Fruit fly (Drosophila melanogaster): ENCODE results near the gene Akh.
A peak's percentile ranks its signal among the peaks of the same experiment; 100 is the strongest.

Gene Akh

dm6 chr3L:4120358-4121349 is 20.6 kb upstream of the Akh start:
- TF ChIP-seq usp (GFP tag; optimal IDR thresholded peaks at IDR 0.05) (no peak), Ets97D (GFP tag; optimal IDR thresholded peaks at IDR 0.05) (no peak), z (GFP tag; IDR thresholded peaks at IDR 0.05) (peak; percentile 89), CG17186 (GFP tag; optimal IDR thresholded peaks at IDR 0.05) (no peak), CG3726 (GFP tag; IDR thresholded peaks at IDR 0.05) (no peak), zen (tag; optimal IDR thresholded peaks at IDR 0.05) (no peak), stwl (tag; optimal IDR thresholded peaks at IDR 0.05) (no peak), D19A (tag; optimal IDR thresholded peaks at IDR 0.05) (peak; percentile 84), tna (GFP tag; IDR thresholded peaks at IDR 0.05; ENCODE audit: partially characterized antibody) (no peak), CG32772 (GFP tag; IDR thresholded peaks at IDR 0.05) (no peak), Hr51 (GFP tag; optimal IDR thresholded peaks at IDR 0.05) (peak in 1 of 2 experiments; percentile 2), shn (GFP tag; optimal IDR thresholded peaks at IDR 0.05) (no peak), pita (GFP tag; optimal IDR thresholded peaks at IDR 0.05) (no peak), salm (tag; optimal IDR thresholded peaks at IDR 0.05) (no peak), CG2199 (GFP tag; IDR thresholded peaks at IDR 0.05) (0 out of 3 replicates have a peak, but pooled peaks have one; percentile 10), CG13894 (tag; optimal IDR thresholded peaks at IDR 0.05) (peak; percentile 19)

DNA sequence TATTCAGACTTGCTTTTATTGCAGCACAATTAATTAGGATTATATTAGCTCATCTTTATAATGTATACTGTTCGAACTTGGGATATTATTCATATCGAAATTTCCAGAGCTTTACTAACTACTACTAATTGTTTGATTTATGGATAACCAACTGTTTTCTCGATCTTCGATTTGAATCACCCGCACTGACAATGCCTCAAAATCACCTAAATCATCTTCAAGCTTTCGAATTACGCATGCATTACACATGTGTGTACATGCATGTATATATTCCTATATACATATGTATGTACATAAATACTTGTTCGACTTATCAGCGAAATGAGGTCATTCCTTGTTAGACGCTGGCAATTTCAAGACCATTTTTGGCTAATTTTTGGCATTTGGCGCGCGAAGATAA is 19.7 kb upstream of the Akh start:
- no peak for TF ChIP-seq CG11398 (GFP tag; optimal IDR thresholded peaks at IDR 0.05)
- no peak for TF ChIP-seq esg (GFP tag; conservative IDR thresholded peaks at IDR 0.05)
- TF ChIP-seq wor (GFP tag; IDR thresholded peaks at IDR 0.05) = no peak
- TF ChIP-seq eve (GFP tag; optimal IDR thresholded peaks at IDR 0.05) = peak in 1 of 2 experiments; percentile 58
- peak; percentile 50 for TF ChIP-seq grau (tag; optimal IDR thresholded peaks at IDR 0.05)
- TF ChIP-seq ftz-f1 (GFP tag; optimal IDR thresholded peaks at IDR 0.05) = no peak

- TF ChIP-seq Usf (GFP tag; optimal IDR thresholded peaks at IDR 0.05) = no peak
- TF ChIP-seq CG3838 (GFP tag; optimal IDR thresholded peaks at IDR 0.05) = no peak
- TF ChIP-seq CG31365 (tag; optimal IDR thresholded peaks at IDR 0.05) = no peak
- TF ChIP-seq CG15269 (tag; optimal IDR thresholded peaks at IDR 0.05) = peak; percentile 52
- TF ChIP-seq Aef1 (GFP tag; IDR thresholded peaks at IDR 0.05) = no peak
- peak; percentile 25 to 57 for TF ChIP-seq dpn (GFP tag; optimal IDR thresholded peaks at IDR 0.05)
- TF ChIP-seq sr (GFP tag; IDR thresholded peaks at IDR 0.05) = peak; percentile 55; the same call in 1 of the 3 replicates
- TF ChIP-seq CG9932 (GFP tag; IDR thresholded peaks at IDR 0.05) = peak; percentile 50
- TF ChIP-seq maf-S (GFP tag; optimal IDR thresholded peaks at IDR 0.05) = peak; percentile 14
- TF ChIP-seq oc (tag; optimal IDR thresholded peaks at IDR 0.05) = no peak
- peak; percentile 11 for TF ChIP-seq CG7928 (GFP tag; optimal IDR thresholded peaks at IDR 0.05)
- TF ChIP-seq slbo (GFP tag; IDR thresholded peaks at IDR 0.05) = peak; percentile 36
- TF ChIP-seq lmd (GFP tag; IDR thresholded peaks at IDR 0.05) = no peak
- peak; percentile 3 for TF ChIP-seq Antp (GFP tag; optimal IDR thresholded peaks at IDR 0.05)
- no peak for TF ChIP-seq CG8944 (GFP tag; optimal IDR thresholded peaks at IDR 0.05)
- TF ChIP-seq prd (optimal IDR thresholded peaks at IDR 0.05) = no peak
- TF ChIP-seq prd (GFP tag; IDR thresholded peaks at IDR 0.05) = no peak
- peak in 1 of 2 experiments; percentile 76 for TF ChIP-seq crp (GFP tag; optimal IDR thresholded peaks at IDR 0.05)
- TF ChIP-seq fd3F (GFP tag; optimal IDR thresholded peaks at IDR 0.05) = peak; percentile 3
- no peak for TF ChIP-seq z (GFP tag; IDR thresholded peaks at IDR 0.05)
- peak; percentile 6 for TF ChIP-seq NfI (GFP tag; optimal IDR thresholded peaks at IDR 0.05)
- peak; percentile 7 for TF ChIP-seq pb (GFP tag; optimal IDR thresholded peaks at IDR 0.05)
- TF ChIP-seq CG12155 (GFP tag; optimal IDR thresholded peaks at IDR 0.05) = peak; percentile 25
- no peak for TF ChIP-seq CG11560 (tag; IDR thresholded peaks at IDR 0.05)
- peak; percentile 50 for TF ChIP-seq HHEX (GFP tag; optimal IDR thresholded peaks at IDR 0.05)
- TF ChIP-seq CG17568 (GFP tag; optimal IDR thresholded peaks at IDR 0.05) = peak; percentile 62
Measured at dm6 chr3L:4122185-4122767, 19.0 kb upstream of the Akh start, which contains the start of gene Chd64. Gene Chd64 (minus strand): TSS chr3L:4122388.

All from whole organism, embryonic.